Worm (Caenorhabditis elegans) whole organism, late embryonic: ENCODE results near the gene cyn-8.

Experiments
- F13H6.1 ChIP-seq: sonication (generic microtip); optimal IDR thresholded peaks from 2 replicates; lab custom pipeline; 2016; ENCODE audit warnings: missing genetic modification characterization, missing compliant biosample characterization
- K02D7.2 ChIP-seq: sonication (generic microtip); optimal IDR thresholded peaks from 2 replicates; lab custom pipeline; 2017; ENCODE audit warnings: mild to moderate bottlenecking, missing genetic modification characterization, missing compliant biosample characterization
- K09A11.1 ChIP-seq: sonication (generic microtip); optimal IDR thresholded peaks from 2 replicates; lab custom pipeline; 2017; ENCODE audit warnings: antibody characterized with exemption, mild to moderate bottlenecking, missing genetic modification characterization, missing compliant biosample characterization; ENCODE audit not compliant: insufficient read depth
- T23F11.4 ChIP-seq: fragments of 200-800 bp; sonication (Bioruptor generic); optimal IDR thresholded peaks from 2 replicates; lab custom pipeline; 2018; ENCODE audit warnings: mild to moderate bottlenecking, missing genetic modification characterization, missing compliant biosample characterization
- Y22D7AL.16 ChIP-seq: sonication (generic microtip); optimal IDR thresholded peaks from 2 replicates; lab custom pipeline; 2016; ENCODE audit warnings: missing genetic modification characterization, missing compliant biosample characterization
- ahr-1 ChIP-seq: sonication (generic microtip); optimal IDR thresholded peaks from 2 replicates; lab custom pipeline; 2016; ENCODE audit warnings: missing genetic modification characterization, missing compliant biosample characterization
- ama-1 ChIP-seq: fragments of 150-350 bp; optimal IDR thresholded peaks from 2 replicates; lab custom pipeline; 2014
- ceh-19 ChIP-seq: fragments of 200-800 bp; sonication (Bioruptor generic); optimal IDR thresholded peaks from 2 replicates; lab custom pipeline; 2018; ENCODE audit warnings: mild to moderate bottlenecking, missing genetic modification characterization, missing compliant biosample characterization
- ceh-30 ChIP-seq: fragments of 150-350 bp; optimal IDR thresholded peaks from 2 replicates; lab custom pipeline; 2014; ENCODE audit warnings: missing biosample characterization, missing genetic modification characterization
- ceh-31 ChIP-seq: sonication (generic microtip); optimal IDR thresholded peaks from 2 replicates; lab custom pipeline; 2016; ENCODE audit warnings: missing genetic modification characterization, missing compliant biosample characterization
- ceh-45 ChIP-seq: fragments of 200-800 bp; sonication (Bioruptor generic); IDR thresholded peaks from 2 replicates; pipeline ENCODE4 v1.3.6; 2022; ENCODE audit warnings: missing genetic modification reagents, missing genetic modification characterization, missing compliant biosample characterization
- ceh-9 ChIP-seq: sonication (generic microtip); optimal IDR thresholded peaks from 2 replicates; lab custom pipeline; 2016; ENCODE audit warnings: mild to moderate bottlenecking, missing genetic modification characterization, inconsistent platforms, missing compliant biosample characterization
- dmd-4 ChIP-seq: sonication (generic microtip); optimal IDR thresholded peaks from 2 replicates; lab custom pipeline; 2016; ENCODE audit warnings: borderline replicate concordance, missing genetic modification characterization, missing compliant biosample characterization
- elt-2 ChIP-seq: sonication (generic microtip); optimal IDR thresholded peaks from 2 replicates; lab custom pipeline; 2016; ENCODE audit warnings: missing genetic modification reagents, missing genetic modification characterization, missing compliant biosample characterization
- fax-1 ChIP-seq: sonication (generic microtip); optimal IDR thresholded peaks from 2 replicates; lab custom pipeline; 2016; ENCODE audit warnings: missing genotype, missing genetic modification characterization, missing compliant biosample characterization
- fkh-6 ChIP-seq: sonication (generic microtip); optimal IDR thresholded peaks from 2 replicates; lab custom pipeline; 2016; ENCODE audit warnings: missing genetic modification characterization, missing compliant biosample characterization
- hlh-13 ChIP-seq: fragments of 200-800 bp; sonication (Bioruptor generic); optimal IDR thresholded peaks from 2 replicates; lab custom pipeline; 2018; ENCODE audit warnings: mild to moderate bottlenecking, missing genetic modification characterization, missing compliant biosample characterization
- hlh-15 ChIP-seq: sonication (generic microtip); optimal IDR thresholded peaks from 2 replicates; lab custom pipeline; 2016; ENCODE audit warnings: missing genetic modification characterization, missing compliant biosample characterization
- hlh-30 ChIP-seq: sonication (generic microtip); optimal IDR thresholded peaks from 2 replicates; lab custom pipeline; 2017; ENCODE audit warnings: antibody characterized with exemption, missing genetic modification characterization, missing compliant biosample characterization; ENCODE audit not compliant: insufficient read depth
- lin-11 ChIP-seq: fragments of 200-800 bp; sonication (Bioruptor generic); optimal IDR thresholded peaks from 2 replicates; lab custom pipeline; 2018; ENCODE audit warnings: mild to moderate bottlenecking, missing genetic modification characterization, missing compliant biosample characterization
- nfya-1 ChIP-seq: sonication (generic microtip); optimal IDR thresholded peaks from 2 replicates; lab custom pipeline; 2017; ENCODE audit warnings: missing genetic modification characterization, mild to moderate bottlenecking, missing compliant biosample characterization, antibody characterized with exemption, moderate library complexity
- nhr-11 ChIP-seq: fragments of 150-350 bp; optimal IDR thresholded peaks from 2 replicates; lab custom pipeline; 2014; ENCODE audit warnings: missing biosample characterization, missing genetic modification characterization
- odd-2 ChIP-seq: sonication (generic microtip); optimal IDR thresholded peaks from 2 replicates; lab custom pipeline; 2017; ENCODE audit warnings: antibody characterized with exemption, mild to moderate bottlenecking, missing genetic modification characterization, missing compliant biosample characterization
- pag-3 ChIP-seq: sonication (generic microtip); optimal IDR thresholded peaks from 2 replicates; lab custom pipeline; 2016; ENCODE audit warnings: missing compliant biosample characterization, missing genetic modification characterization, borderline replicate concordance
- pat-9 ChIP-seq: fragments of 200-800 bp; sonication (Bioruptor generic); optimal IDR thresholded peaks from 2 replicates; lab custom pipeline; 2018; ENCODE audit warnings: mild to moderate bottlenecking, missing genetic modification characterization, moderate library complexity, missing compliant biosample characterization
- pha-4 ChIP-seq: fragments of 150-350 bp; optimal IDR thresholded peaks from 2 replicates; lab custom pipeline; 2018; ENCODE audit warnings: missing biosample characterization, missing genetic modification reagents, missing genetic modification characterization
- pqm-1 ChIP-seq: sonication (generic microtip); optimal IDR thresholded peaks from 2 replicates; lab custom pipeline; 2016; ENCODE audit warnings: missing genetic modification characterization, missing compliant biosample characterization
- ref-2 ChIP-seq: sonication (generic microtip); optimal IDR thresholded peaks from 2 replicates; lab custom pipeline; 2016; ENCODE audit warnings: missing genetic modification characterization, missing compliant biosample characterization
- sdc-2 ChIP-seq: sonication (generic microtip); optimal IDR thresholded peaks from 2 replicates; lab custom pipeline; 2016; ENCODE audit warnings: missing genotype, missing genetic modification characterization, missing compliant biosample characterization
- syd-9 ChIP-seq: sonication (generic microtip); optimal IDR thresholded peaks from 2 replicates; lab custom pipeline; 2016; ENCODE audit warnings: mild to moderate bottlenecking, missing genetic modification characterization, moderate library complexity, missing compliant biosample characterization
- tbx-2 ChIP-seq: sonication (generic microtip); optimal IDR thresholded peaks from 2 replicates; lab custom pipeline; 2016; ENCODE audit warnings: missing genetic modification characterization, missing compliant biosample characterization
- ttx-3 ChIP-seq: sonication (generic microtip); optimal IDR thresholded peaks from 2 replicates; lab custom pipeline; 2016; ENCODE audit warnings: missing genetic modification reagents, missing genetic modification characterization, missing compliant biosample characterization
- unc-3 ChIP-seq, 2 experiments: fragments of 200-800 bp in 1 of 2; sonication (Bioruptor generic) in 1 of 2; sonication (generic microtip) in 1 of 2; conservative IDR thresholded peaks in 1 of 2; optimal IDR thresholded peaks in 1 of 2; 2 replicates each; pipeline versions ENCODE4 v1.3.6 to Lab custom; 2016 to 2022; ENCODE audit warnings: missing compliant biosample characterization in 2 of 2, missing genetic modification characterization in 2 of 2, missing genetic modification reagents in 1 of 2
- unc-55 ChIP-seq: sonication (generic microtip); optimal IDR thresholded peaks from 2 replicates; lab custom pipeline; 2017; ENCODE audit warnings: missing biosample characterization, missing genetic modification reagents, missing genetic modification characterization
- ztf-16 ChIP-seq: sonication (generic microtip); optimal IDR thresholded peaks from 2 replicates; lab custom pipeline; 2017; ENCODE audit warnings: missing genetic modification characterization, missing compliant biosample characterization

Gene cyn-8

DNA sequence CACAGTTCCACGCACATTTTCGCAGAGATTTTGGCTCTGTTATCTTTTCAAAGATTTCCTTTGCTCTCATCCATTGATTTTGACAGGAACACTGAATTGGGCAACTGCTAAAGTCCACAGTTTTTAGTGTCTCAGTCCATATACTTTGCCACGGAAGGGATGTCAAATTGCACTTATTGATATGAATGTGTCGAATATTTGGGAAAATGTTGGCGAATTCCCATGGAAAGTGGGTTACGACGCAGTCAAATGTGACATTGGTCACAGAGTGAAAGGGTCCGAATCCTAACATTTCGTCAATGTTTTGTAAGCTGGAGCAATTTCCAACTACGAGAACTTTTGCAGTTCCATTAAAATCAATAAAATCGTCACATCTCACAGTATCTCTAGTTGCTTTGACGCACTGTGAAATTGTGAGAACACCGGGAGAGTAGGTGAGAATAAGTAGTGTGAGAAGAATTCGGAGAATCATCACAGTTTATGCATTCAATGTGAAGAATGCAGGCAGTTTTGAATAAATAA lies 39.5 kb downstream of the cyn-8 start, which contains the start of gene trk-1:
Gene trk-1 (minus strand): TSS at position 472 of the 522 bp plus-strand sequence.
- TF ChIP-seq K09A11.1 (tag; lab: Kevin White, UChicago) (no peak), dmd-4 (tag; lab: Kevin White, UChicago) (no peak), hlh-30 (no peak), unc-3 (GFP tag; conservative IDR thresholded peaks at IDR 0.05; lab: Robert Waterston, UW) (no peak), unc-3 (tag; optimal IDR thresholded peaks at IDR 0.05; lab: Kevin White, UChicago) (no peak), ahr-1 (no peak), ztf-16 (no peak), pag-3 (tag; lab: Kevin White, UChicago) (no peak), tbx-2 (tag; lab: Kevin White, UChicago) (no peak), ceh-30 (no peak), nfya-1 (tag; lab: Kevin White, UChicago) (no peak), hlh-13 (GFP tag; lab: Kevin White, UChicago) (no peak), lin-11 (tag; lab: Kevin White, UChicago) (no peak), ttx-3 (tag; lab: Kevin White, UChicago) (no peak), T23F11.4 (GFP tag; lab: Kevin White, UChicago) (no peak), nhr-11 (tag; lab: Kevin White, UChicago) (no peak), Y22D7AL.16 (no peak)
- TF ChIP-seq, all 69 proteins: peak for 0

ce11 chrX:8952007-8952406 lies 40.9 kb downstream of the cyn-8 start:
- peak; percentile 26 for TF ChIP-seq ceh-31 (tag; lab: Kevin White, UChicago)
- no peak for TF ChIP-seq fax-1

ce11 chrX:8953011-8953410 lies 41.9 kb downstream of the cyn-8 start:
- TF ChIP-seq odd-2 (tag; lab: Kevin White, UChicago) (no peak), ama-1 (lab: Kevin White, UChicago) (no peak), hlh-15 (tag; lab: Kevin White, UChicago) (no peak), pqm-1 (no peak), ceh-9 (no peak), fkh-6 (tag; lab: Kevin White, UChicago) (no peak), elt-2 (no peak), K02D7.2 (tag; lab: Kevin White, UChicago) (no peak), syd-9 (no peak)

- TF ChIP-seq F13H6.1 (tag; lab: Kevin White, UChicago) = no peak
- no peak for TF ChIP-seq unc-3 (GFP tag; conservative IDR thresholded peaks at IDR 0.05; lab: Robert Waterston, UW)
- TF ChIP-seq unc-3 (tag; optimal IDR thresholded peaks at IDR 0.05; lab: Kevin White, UChicago) = no peak
- TF ChIP-seq ceh-31 (tag; lab: Kevin White, UChicago) = no peak
- TF ChIP-seq elt-2 = no peak
- no peak for TF ChIP-seq pat-9 (tag; lab: Kevin White, UChicago)
- TF ChIP-seq odd-2 (tag; lab: Kevin White, UChicago) = no peak
- no peak for TF ChIP-seq ahr-1
- no peak for TF ChIP-seq pha-4 (tag; lab: Kevin White, UChicago)
- TF ChIP-seq K02D7.2 (tag; lab: Kevin White, UChicago) = no peak
- no peak for TF ChIP-seq pqm-1
- no peak for TF ChIP-seq ceh-19 (GFP tag; lab: Kevin White, UChicago)
- TF ChIP-seq sdc-2 = no peak
- TF ChIP-seq unc-55 (GFP tag; lab: Kevin White, UChicago) = no peak
- no peak for TF ChIP-seq ttx-3 (tag; lab: Kevin White, UChicago)
- no peak for TF ChIP-seq ceh-45 (GFP tag; lab: Robert Waterston, UW)
- TF ChIP-seq K09A11.1 (tag; lab: Kevin White, UChicago) = no peak
- no peak for TF ChIP-seq pag-3 (tag; lab: Kevin White, UChicago)
- TF ChIP-seq hlh-15 (tag; lab: Kevin White, UChicago) = no peak
- no peak for TF ChIP-seq nfya-1 (tag; lab: Kevin White, UChicago)
- no peak for TF ChIP-seq ref-2 (tag; lab: Kevin White, UChicago)
Observed at ce11 chrX:8955808-8956207, 44.7 kb downstream of the cyn-8 start.
